Fruit fly (Drosophila melanogaster) whole organism, embryonic: ENCODE data around the gene ttm50.

Experiments
- Ada2b ChIP-seq: fragments of 200-800 bp; sonication (Bioruptor generic); IDR thresholded peaks from 2 replicates; pipeline ENCODE4 v1.3.6; 2022; ENCODE audit warnings: missing biosample characterization, missing genetic modification characterization
- Atf3 ChIP-seq: fragments of 200-800 bp; sonication (Bioruptor generic); optimal IDR thresholded peaks from 3 replicates; lab custom pipeline; 2016; ENCODE audit warnings: missing biosample characterization, missing genetic modification characterization
- Atf6 ChIP-seq: fragments of 200-800 bp; sonication (Bioruptor generic); IDR thresholded peaks from 2 replicates; pipeline ENCODE4 v1.3.6; 2022; ENCODE audit warnings: missing biosample characterization, missing genetic modification characterization
- BtbVII ChIP-seq: fragments of 200-800 bp; sonication (Bioruptor generic); optimal IDR thresholded peaks from 3 replicates; lab custom pipeline; 2017; ENCODE audit warnings: missing biosample characterization, mild to moderate bottlenecking, missing genetic modification characterization
- CG10565 ChIP-seq: fragments of 200-800 bp; sonication (Bioruptor generic); optimal IDR thresholded peaks from 3 replicates; lab custom pipeline; 2016; ENCODE audit warnings: missing biosample characterization, mild to moderate bottlenecking, missing genetic modification characterization
- CG11085 ChIP-seq: fragments of 200-800 bp; sonication (Bioruptor generic); IDR thresholded peaks from 2 replicates; pipeline ENCODE4 v1.3.6; 2022; ENCODE audit warnings: missing biosample characterization, missing genetic modification characterization
- CG11560 ChIP-seq: fragments of 200-800 bp; sonication (Bioruptor generic); IDR thresholded peaks from 3 replicates; pipeline ENCODE4 v1.3.6; 2022; ENCODE audit warnings: missing biosample characterization, missing genetic modification characterization
- CG12104 ChIP-seq: fragments of 200-800 bp; sonication (Bioruptor generic); optimal IDR thresholded peaks from 3 replicates; lab custom pipeline; 2016; ENCODE audit warnings: missing biosample characterization, missing genetic modification characterization
- CG1233 ChIP-seq: fragments of 200-800 bp; sonication (Bioruptor generic); optimal IDR thresholded peaks from 4 replicates; lab custom pipeline; 2018; ENCODE audit warnings: missing biosample characterization, mild to moderate bottlenecking, missing genetic modification characterization
- CG13894 ChIP-seq: fragments of 200-800 bp; sonication (Bioruptor generic); optimal IDR thresholded peaks from 3 replicates; lab custom pipeline; 2018; ENCODE audit warnings: missing biosample characterization, mild to moderate bottlenecking, missing genetic modification characterization, moderate library complexity
- CG14441 ChIP-seq: fragments of 200-800 bp; sonication (Bioruptor generic); IDR thresholded peaks from 2 replicates; pipeline ENCODE4 v1.3.6; 2022; ENCODE audit warnings: missing biosample characterization, missing genetic modification characterization
- CG14965 ChIP-seq: fragments of 200-800 bp; sonication (Bioruptor generic); optimal IDR thresholded peaks from 2 replicates; lab custom pipeline; 2016; ENCODE audit warnings: missing biosample characterization, missing genetic modification characterization, borderline replicate concordance
- CG15269 ChIP-seq: fragments of 200-800 bp; sonication (Bioruptor generic); optimal IDR thresholded peaks from 2 replicates; lab custom pipeline; 2018; ENCODE audit warnings: missing biosample characterization, mild to moderate bottlenecking, missing genetic modification characterization, moderate library complexity
- CG15514 ChIP-seq: fragments of 200-800 bp; sonication (Bioruptor generic); optimal IDR thresholded peaks from 3 replicates; lab custom pipeline; 2017; ENCODE audit warnings: missing biosample characterization, missing genetic modification characterization, mild to moderate bottlenecking, moderate library complexity, missing genetic modification reagents
- CG17912 ChIP-seq: fragments of 200-800 bp; sonication (Bioruptor generic); optimal IDR thresholded peaks from 2 replicates; lab custom pipeline; 2018; ENCODE audit warnings: missing biosample characterization, mild to moderate bottlenecking, missing genetic modification characterization
- CG2678 ChIP-seq: fragments of 200-800 bp; sonication (Bioruptor generic); optimal IDR thresholded peaks from 3 replicates; lab custom pipeline; 2019; ENCODE audit warnings: missing biosample characterization, mild to moderate bottlenecking, missing genetic modification characterization, moderate library complexity
- CG32767 ChIP-seq: fragments of 200-800 bp; sonication (Bioruptor generic); IDR thresholded peaks from 2 replicates; pipeline ENCODE4 v1.3.6; 2022; ENCODE audit warnings: missing biosample characterization, missing genetic modification characterization
- CG3726 ChIP-seq: fragments of 200-800 bp; sonication (Bioruptor generic); IDR thresholded peaks from 3 replicates; pipeline ENCODE4, ENCODE4 v1.3.6; 2022; ENCODE audit warnings: missing biosample characterization, missing genetic modification characterization
- CG4707 ChIP-seq: fragments of 200-800 bp; sonication (Bioruptor generic); optimal IDR thresholded peaks from 2 replicates; lab custom pipeline; 2018; ENCODE audit warnings: missing biosample characterization, mild to moderate bottlenecking, missing genetic modification characterization, moderate library complexity
- CG6654 ChIP-seq: fragments of 200-800 bp; sonication (Bioruptor generic); optimal IDR thresholded peaks from 2 replicates; lab custom pipeline; 2017; ENCODE audit warnings: missing biosample characterization, mild to moderate bottlenecking, missing genetic modification characterization
- CG6854 ChIP-seq: fragments of 200-800 bp; sonication (Bioruptor generic); optimal IDR thresholded peaks from 3 replicates; lab custom pipeline; 2017; ENCODE audit warnings: missing biosample characterization, mild to moderate bottlenecking, missing genetic modification characterization
- Camta ChIP-seq: fragments of 200-800 bp; sonication (Bioruptor generic); optimal IDR thresholded peaks from 2 replicates; lab custom pipeline; 2016; ENCODE audit warnings: missing biosample characterization, missing genetic modification characterization
- Dek ChIP-seq: fragments of 200-800 bp; sonication (Bioruptor generic); optimal IDR thresholded peaks from 3 replicates; lab custom pipeline; 2019; ENCODE audit warnings: missing biosample characterization, mild to moderate bottlenecking, missing genetic modification characterization, moderate library complexity
- E2f1 ChIP-seq: fragments of 200-800 bp; sonication (Bioruptor generic); IDR thresholded peaks from 2 replicates; pipeline ENCODE4 v1.3.6; 2022; ENCODE audit warnings: missing biosample characterization, missing genetic modification characterization
- Gsc ChIP-seq: fragments of 200-800 bp; sonication (Bioruptor generic); IDR thresholded peaks from 2 replicates; pipeline ENCODE4 v1.3.6; 2022; ENCODE audit warnings: missing biosample characterization, missing genetic modification characterization
- Lhr ChIP-seq: fragments of 200-800 bp; sonication (Bioruptor generic); optimal IDR thresholded peaks from 3 replicates; lab custom pipeline; 2017; ENCODE audit warnings: mild to moderate bottlenecking, missing biosample characterization, missing genetic modification reagents, missing genetic modification characterization
- NK7.1 ChIP-seq: fragments of 200-800 bp; sonication (Bioruptor generic); optimal IDR thresholded peaks from 3 replicates; lab custom pipeline; 2016; ENCODE audit warnings: missing biosample characterization, missing genetic modification characterization
- Neu2 ChIP-seq: fragments of 200-800 bp; sonication (Bioruptor generic); optimal IDR thresholded peaks from 3 replicates; lab custom pipeline; 2016; ENCODE audit warnings: missing biosample characterization, missing genetic modification characterization, borderline replicate concordance
- Oli ChIP-seq: fragments of 200-800 bp; sonication (Bioruptor generic); optimal IDR thresholded peaks from 2 replicates; lab custom pipeline; 2018; ENCODE audit warnings: missing biosample characterization, mild to moderate bottlenecking, missing genetic modification characterization, moderate library complexity
- Six4 ChIP-seq: fragments of 200-800 bp; sonication (Bioruptor generic); optimal IDR thresholded peaks from 2 replicates; lab custom pipeline; 2016; ENCODE audit warnings: missing biosample characterization, missing genetic modification characterization
- Sox100B ChIP-seq: fragments of 200-800 bp; sonication (Bioruptor generic); optimal IDR thresholded peaks from 3 replicates; lab custom pipeline; 2018; ENCODE audit warnings: missing biosample characterization, mild to moderate bottlenecking, missing genetic modification characterization
- Xrp1 ChIP-seq: fragments of 200-800 bp; sonication (Bioruptor generic); IDR thresholded peaks from 2 replicates; pipeline ENCODE4 v1.3.6; 2022; ENCODE audit warnings: missing biosample characterization, missing genetic modification characterization
- abd-A ChIP-seq: fragments of 200-800 bp; sonication (Bioruptor generic); optimal IDR thresholded peaks from 3 replicates; lab custom pipeline; 2019; ENCODE audit warnings: missing biosample characterization, mild to moderate bottlenecking, missing genetic modification characterization, moderate library complexity
- al ChIP-seq: fragments of 200-800 bp; sonication (Bioruptor generic); IDR thresholded peaks from 2 replicates; pipeline ENCODE4 v1.3.6; 2022; ENCODE audit warnings: missing biosample characterization, missing genetic modification characterization
- amos ChIP-seq: fragments of 200-800 bp; sonication (Bioruptor generic); IDR thresholded peaks from 2 replicates; pipeline ENCODE4 v1.3.6; 2022; ENCODE audit warnings: missing biosample characterization, missing genetic modification characterization; ENCODE audit not compliant: partially characterized antibody
- bowl ChIP-seq: fragments of 200-800 bp; sonication (Bioruptor generic); IDR thresholded peaks from 2 replicates; pipeline ENCODE4 v1.3.6; 2022; ENCODE audit warnings: missing biosample characterization, missing genetic modification characterization
- cas ChIP-seq: fragments of 200-800 bp; sonication (Bioruptor generic); IDR thresholded peaks from 2 replicates; pipeline ENCODE4 v1.3.6; 2022; ENCODE audit warnings: missing biosample characterization, missing genetic modification characterization
- chm ChIP-seq: fragments of 200-800 bp; sonication (Bioruptor generic); IDR thresholded peaks from 2 replicates; pipeline ENCODE4 v1.3.6; 2022; ENCODE audit warnings: missing biosample characterization, missing genetic modification characterization
- dm ChIP-seq: fragments of 200-800 bp; sonication (Bioruptor generic); optimal IDR thresholded peaks from 3 replicates; lab custom pipeline; 2016; ENCODE audit warnings: missing biosample characterization, missing genetic modification characterization
- emc ChIP-seq: fragments of 200-800 bp; sonication (Bioruptor generic); optimal IDR thresholded peaks from 2 replicates; lab custom pipeline; 2016; ENCODE audit warnings: missing biosample characterization, missing genetic modification characterization
- en ChIP-seq: fragments of 200-800 bp; sonication (Bioruptor generic); optimal IDR thresholded peaks from 2 replicates; lab custom pipeline; 2016; ENCODE audit warnings: missing biosample characterization, missing genetic modification characterization
- fu2 ChIP-seq: fragments of 200-800 bp; sonication (Bioruptor generic); optimal IDR thresholded peaks from 2 replicates; lab custom pipeline; 2016; ENCODE audit warnings: missing biosample characterization, missing genetic modification characterization
- grau ChIP-seq: fragments of 200-800 bp; optimal IDR thresholded peaks from 3 replicates; lab custom pipeline; 2019; ENCODE audit warnings: missing biosample characterization, mild to moderate bottlenecking, missing genetic modification characterization, moderate library complexity
- gsb-n ChIP-seq: fragments of 200-800 bp; sonication (Bioruptor generic); optimal IDR thresholded peaks from 3 replicates; lab custom pipeline; 2018; ENCODE audit warnings: missing biosample characterization, mild to moderate bottlenecking, missing genetic modification characterization
- hth ChIP-seq: fragments of >200 bp; optimal IDR thresholded peaks from 2 replicates; lab custom pipeline; 2017; ENCODE audit warnings: inconsistent platforms
- maf-S ChIP-seq: fragments of 200-800 bp; sonication (Bioruptor generic); optimal IDR thresholded peaks from 2 replicates; lab custom pipeline; 2016; ENCODE audit warnings: missing biosample characterization, missing genetic modification characterization
- onecut ChIP-seq: fragments of 200-800 bp; sonication (Bioruptor generic); IDR thresholded peaks from 2 replicates; pipeline ENCODE4 v1.3.6; 2022; ENCODE audit warnings: missing biosample characterization, missing genetic modification characterization
- salm ChIP-seq: fragments of 200-800 bp; sonication (Bioruptor generic); optimal IDR thresholded peaks from 2 replicates; lab custom pipeline; 2018; ENCODE audit warnings: missing biosample characterization, mild to moderate bottlenecking, missing genetic modification characterization
- sc ChIP-seq, 3 experiments: fragments of >200 bp in 2 of 3; fragments of 200-800 bp in 1 of 3; sonication (Bioruptor generic) in 1 of 3; optimal IDR thresholded peaks; 2 replicates in 2 of 3; 3 replicates in 1 of 3; lab custom pipeline; 2017; ENCODE audit warnings: mild to moderate bottlenecking in 1 of 3, missing biosample characterization in 1 of 3, missing genetic modification characterization in 1 of 3, missing genetic modification reagents in 1 of 3
- sens ChIP-seq: fragments of 200-800 bp; sonication (Bioruptor generic); peaks from one replicate; lab custom pipeline; 2016; ENCODE audit warnings: missing biosample characterization, missing genetic modification characterization
- sim ChIP-seq: fragments of 200-800 bp; sonication (Bioruptor generic); IDR thresholded peaks from 2 replicates; pipeline ENCODE4 v1.3.6; 2022; ENCODE audit warnings: missing biosample characterization, missing genetic modification characterization
- tin ChIP-seq: fragments of 200-800 bp; sonication (Bioruptor generic); optimal IDR thresholded peaks from 3 replicates; lab custom pipeline; 2016; ENCODE audit warnings: missing biosample characterization, missing genetic modification characterization
- vvl ChIP-seq: fragments of 200-800 bp; sonication (Bioruptor generic); IDR thresholded peaks from 2 replicates; pipeline ENCODE4 v1.3.6; 2022; ENCODE audit warnings: missing biosample characterization, missing genetic modification characterization

Gene ttm50

dm6 chrX:2720122-2720521 is 11.9 kb downstream of the ttm50 start, which contains the start of gene CG2701 (continued):
- TF ChIP-seq Oli (tag; lab: Kevin White, UChicago) (no peak), CG11560 (tag; lab: Robert Waterston, UW) (no peak), al (GFP tag; lab: Robert Waterston, UW) (no peak), CG6854 (GFP tag; lab: Kevin White, UChicago) (no peak), CG14965 (GFP tag; lab: Kevin White, UChicago) (no peak), Xrp1 (GFP tag; lab: Robert Waterston, UW) (peak; percentile 17; the same call in 1 of the 2 replicates), Atf6 (GFP tag; lab: Robert Waterston, UW) (no peak), CG13894 (tag; lab: Kevin White, UChicago) (no peak), NK7.1 (GFP tag; lab: Kevin White, UChicago) (no peak), CG10565 (GFP tag; lab: Kevin White, UChicago) (no peak), chm (GFP tag; lab: Robert Waterston, UW) (no peak), abd-A (tag; lab: Kevin White, UChicago) (no peak), sens (GFP tag; lab: Kevin White, UChicago) (no peak), emc (GFP tag; lab: Kevin White, UChicago) (no peak), CG4707 (GFP tag; lab: Kevin White, UChicago) (no peak), en (GFP tag; lab: Kevin White, UChicago) (no peak), CG11085 (no peak), CG3726 (no peak), Sox100B (no peak), Neu2 (GFP tag; lab: Kevin White, UChicago) (peak; percentile 78), CG1233 (no peak), vvl (GFP tag; lab: Robert Waterston, UW) (no peak), gsb-n (tag; lab: Kevin White, UChicago) (no peak), sc (optimal IDR thresholded peaks at IDR 0.05; lab: Kevin White, UChicago) (no peak), sc (GFP tag; optimal IDR thresholded peaks at IDR 0.05; lab: Kevin White, UChicago) (no peak), E2f1 (GFP tag; lab: Robert Waterston, UW) (no peak), fu2 (peak; percentile 26), amos (peak; percentile 77), Gsc (GFP tag; lab: Robert Waterston, UW) (no peak), Six4 (GFP tag; lab: Kevin White, UChicago) (no peak), CG15514 (GFP tag; lab: Kevin White, UChicago) (peak; percentile 96), tin (GFP tag; lab: Kevin White, UChicago) (peak; percentile 36), sim (no peak), BtbVII (no peak), hth (lab: Kevin White, UChicago) (no peak), Lhr (no peak), Ada2b (no peak), salm (tag; lab: Kevin White, UChicago) (no peak), maf-S (peak; percentile 32), CG12104 (GFP tag; lab: Kevin White, UChicago) (no peak), CG17912 (GFP tag; lab: Kevin White, UChicago) (no peak), dm (GFP tag; lab: Kevin White, UChicago) (peak; percentile 44), CG2678 (tag; lab: Kevin White, UChicago) (no peak), CG6654 (no peak), bowl (no peak), onecut (no peak), CG32767 (GFP tag; lab: Robert Waterston, UW) (no peak), cas (GFP tag; lab: Robert Waterston, UW) (no peak), Dek (no peak), Atf3 (GFP tag; lab: Kevin White, UChicago) (no peak), CG15269 (tag; lab: Kevin White, UChicago) (no peak), grau (no peak), CG14441 (no peak), Camta (GFP tag; lab: Kevin White, UChicago) (no peak)
